Fruit fly (Drosophila melanogaster): ENCODE results near the gene CG14711.
A peak's percentile ranks its signal among the peaks of the same experiment; 100 is the strongest.

The CG14711 gene

DNA sequence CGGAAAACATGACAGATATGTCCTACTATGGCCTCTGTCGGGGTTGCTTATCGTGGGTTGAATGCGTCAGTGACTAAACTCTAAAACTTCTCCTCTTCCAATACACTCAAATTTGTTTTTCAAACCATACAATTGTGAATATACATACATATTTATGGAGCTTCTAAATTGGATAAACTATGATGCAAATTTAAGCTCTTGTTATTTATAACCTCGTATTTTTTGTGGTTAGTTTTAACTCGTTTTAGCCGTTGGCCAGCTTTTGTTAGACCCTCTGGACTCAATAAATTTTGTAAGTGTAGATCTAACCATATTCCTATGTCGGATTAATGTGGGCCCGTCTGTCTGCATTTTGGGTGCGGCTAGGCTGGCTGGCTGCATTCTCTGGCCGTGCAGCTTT is 5.8 kb upstream of the CG14711 start (continued):
- TF ChIP-seq lilli (GFP tag; optimal IDR thresholded peaks at IDR 0.05) (peak; percentile 25), Mad (GFP tag; optimal IDR thresholded peaks at IDR 0.05) (no peak), ac (GFP tag; optimal IDR thresholded peaks at IDR 0.05) (no peak), Lpt (GFP tag; optimal IDR thresholded peaks at IDR 0.05) (no peak), CG17359 (tag; optimal IDR thresholded peaks at IDR 0.05) (peak; percentile 4), unc-4 (GFP tag; IDR thresholded peaks at IDR 0.05; ENCODE audit: partially characterized antibody) (no peak), CG12942 (GFP tag; optimal IDR thresholded peaks at IDR 0.05) (no peak), Sry-δ (GFP tag; optimal IDR thresholded peaks at IDR 0.05) (no peak), CG10267 (tag; optimal IDR thresholded peaks at IDR 0.05) (peak; percentile 52), Ets65A (GFP tag) (no peak), stwl (tag; optimal IDR thresholded peaks at IDR 0.05) (peak; percentile 3), bowl (GFP tag; IDR thresholded peaks at IDR 0.05) (no peak), CG18011 (GFP tag; optimal IDR thresholded peaks at IDR 0.05) (no peak), CG4820 (GFP tag; optimal IDR thresholded peaks at IDR 0.05) (peak; percentile 44), CG6689 (GFP tag; IDR thresholded peaks at IDR 0.05) (peak; percentile 39; the same call in 1 of the 2 replicates), CG13296 (GFP tag; optimal IDR thresholded peaks at IDR 0.05) (no peak), Pdp1 (GFP tag; optimal IDR thresholded peaks at IDR 0.05) (peak in 1 of 2 experiments; percentile 12), ro (GFP tag; IDR thresholded peaks at IDR 0.05) (no peak), CG7357 (GFP tag; IDR thresholded peaks at IDR 0.05) (peak; percentile 40; the same call in 1 of the 3 replicates), B-H1 (GFP tag; IDR thresholded peaks at IDR 0.05) (no peak), CG32772 (GFP tag; IDR thresholded peaks at IDR 0.05) (no peak), sug (tag; optimal IDR thresholded peaks at IDR 0.05) (no peak), grau (tag; optimal IDR thresholded peaks at IDR 0.05) (peak; percentile 42), CG10431 (GFP tag; optimal IDR thresholded peaks at IDR 0.05) (peak; percentile 26), chn (GFP tag; optimal IDR thresholded peaks at IDR 0.05) (no peak), CG6683 (GFP tag; optimal IDR thresholded peaks at IDR 0.05) (no peak), Xbp1 (GFP tag; optimal IDR thresholded peaks at IDR 0.05) (peak; percentile 30), CG17568 (GFP tag; optimal IDR thresholded peaks at IDR 0.05) (peak; percentile 10), cad (GFP tag; optimal IDR thresholded peaks at IDR 0.05) (no peak), CG9727 (GFP tag; optimal IDR thresholded peaks at IDR 0.05) (peak; percentile 55), E2f2 (GFP tag; IDR thresholded peaks at IDR 0.05) (no peak; the same call in 1 of the 2 replicates), sisA (GFP tag; IDR thresholded peaks at IDR 0.05) (no peak), usp (GFP tag; optimal IDR thresholded peaks at IDR 0.05) (no peak), Oli (tag; optimal IDR thresholded peaks at IDR 0.05) (peak; percentile 26), CG16863 (GFP tag; optimal IDR thresholded peaks at IDR 0.05) (peak; percentile 37), CG15011 (GFP tag; optimal IDR thresholded peaks at IDR 0.05) (no peak), dysf (GFP tag; IDR thresholded peaks at IDR 0.05) (no peak), sd (tag; optimal IDR thresholded peaks at IDR 0.05) (no peak), dati (GFP tag; IDR thresholded peaks at IDR 0.05) (no peak), CG14014 (GFP tag; IDR thresholded peaks at IDR 0.05) (no peak), CG34224 (GFP tag; IDR thresholded peaks at IDR 0.05; ENCODE audit: partially characterized antibody) (no peak), CG2712 (tag; optimal IDR thresholded peaks at IDR 0.05) (peak; percentile 82), CG3847 (GFP tag; IDR thresholded peaks at IDR 0.05) (no peak), CoRest (tag; optimal IDR thresholded peaks at IDR 0.05) (peak; percentile 11)

All from whole organism, embryonic.